Fruit fly (Drosophila melanogaster): ENCODE data around the gene CG11975.

- TF ChIP-seq psq (optimal IDR thresholded peaks at IDR 0.05), result no peak
- TF ChIP-seq Dll (optimal IDR thresholded peaks at IDR 0.05), result no peak
Observed at dm6 chr3R:8976073-8976593, 16.9 kb upstream of the CG11975 start.

All from whole organism.